Worm (Caenorhabditis elegans) whole organism, L1 larva: Measurements from ENCODE around the gene T13C5.2.

Source experiments
- C04F5.9 ChIP-seq: sonication (generic microtip); optimal IDR thresholded peaks from 2 replicates; lab custom pipeline; 2016; ENCODE audit warnings: missing genetic modification characterization, missing compliant biosample characterization
- C16A3.4 ChIP-seq: fragments of 150-350 bp; optimal IDR thresholded peaks from 2 replicates; lab custom pipeline; 2014; ENCODE audit warnings: missing biosample characterization, missing genetic modification characterization
- C34B4.2 ChIP-seq: sonication (generic microtip); optimal IDR thresholded peaks from 2 replicates; lab custom pipeline; 2017; ENCODE audit warnings: mild to moderate bottlenecking, missing genetic modification characterization, missing compliant biosample characterization
- F16B12.6 ChIP-seq: fragments of 150-350 bp; optimal IDR thresholded peaks from 2 replicates; lab custom pipeline; 2014; ENCODE audit warnings: missing biosample characterization, missing genetic modification characterization
- Y116A8C.19 ChIP-seq: sonication (generic microtip); optimal IDR thresholded peaks from 2 replicates; lab custom pipeline; 2016; ENCODE audit warnings: missing compliant biosample characterization, missing genetic modification characterization, borderline replicate concordance
- alr-1 ChIP-seq: fragments of 200-800 bp; sonication (Bioruptor generic); optimal IDR thresholded peaks from 2 replicates; lab custom pipeline; 2018; ENCODE audit warnings: borderline replicate concordance, mild to moderate bottlenecking, missing genetic modification characterization, missing compliant biosample characterization
- aly-2 ChIP-seq: fragments of 150-350 bp; optimal IDR thresholded peaks from 2 replicates; lab custom pipeline; 2014; ENCODE audit warnings: missing biosample characterization, missing genetic modification characterization
- blmp-1 ChIP-seq: fragments of 150-350 bp; optimal IDR thresholded peaks from 2 replicates; lab custom pipeline; 2014; ENCODE audit warnings: missing biosample characterization, missing genetic modification characterization
- ceh-63 ChIP-seq: fragments of 200-800 bp; sonication (Bioruptor generic); optimal IDR thresholded peaks from 2 replicates; lab custom pipeline; 2018; ENCODE audit warnings: mild to moderate bottlenecking, missing genetic modification characterization, missing compliant biosample characterization
- ceh-8 ChIP-seq: fragments of 200-800 bp; sonication (Bioruptor generic); optimal IDR thresholded peaks from 2 replicates; lab custom pipeline; 2018; ENCODE audit warnings: mild to moderate bottlenecking, missing genetic modification characterization, moderate library complexity, missing compliant biosample characterization
- ceh-90 ChIP-seq: sonication (generic microtip); optimal IDR thresholded peaks from 2 replicates; lab custom pipeline; 2016; ENCODE audit warnings: missing genetic modification characterization, missing compliant biosample characterization
- efl-1 ChIP-seq, 4 experiments: fragments of 150-350 bp; optimal IDR thresholded peaks in 3 of 4; peaks in 1 of 4; 1 replicate in 1 of 4; 2 replicates in 3 of 4; lab custom pipeline; 2014; ENCODE audit warnings: missing biosample characterization in 2 of 4, missing genetic modification characterization in 2 of 4, missing genetic modification reagents in 2 of 4
- efl-3 ChIP-seq: fragments of 200-800 bp; sonication (Bioruptor generic); optimal IDR thresholded peaks from 2 replicates; lab custom pipeline; 2018; ENCODE audit warnings: mild to moderate bottlenecking, missing genetic modification characterization, missing compliant biosample characterization
- egl-13 ChIP-seq: sonication (generic microtip); optimal IDR thresholded peaks from 2 replicates; lab custom pipeline; 2016; ENCODE audit warnings: missing genotype, missing genetic modification reagents, missing genetic modification characterization, missing compliant biosample characterization
- elt-3 ChIP-seq, 6 experiments: fragments of 150-350 bp in 1 of 6; sonication (generic microtip); optimal IDR thresholded peaks; 2 replicates each; lab custom pipeline; 2017 to 2018; ENCODE audit warnings: missing biosample characterization in 6 of 6, missing genetic modification characterization in 6 of 6, inconsistent platforms in 1 of 6
- fos-1 ChIP-seq: fragments of 150-350 bp; optimal IDR thresholded peaks from 2 replicates; lab custom pipeline; 2014; ENCODE audit warnings: missing biosample characterization, missing genetic modification characterization
- grh-1 ChIP-seq: fragments of 200-800 bp; sonication (Bioruptor generic); IDR thresholded peaks from 2 replicates; pipeline ENCODE4 v1.3.6; 2022; ENCODE audit warnings: missing genetic modification reagents, missing genetic modification characterization, missing compliant biosample characterization
- hlh-17 ChIP-seq: fragments of 200-800 bp; sonication (Bioruptor generic); optimal IDR thresholded peaks from 2 replicates; lab custom pipeline; 2018; ENCODE audit warnings: missing genetic modification characterization, mild to moderate bottlenecking, missing compliant biosample characterization, moderate library complexity, borderline replicate concordance
- hlh-4 ChIP-seq: sonication (generic microtip); optimal IDR thresholded peaks from 2 replicates; lab custom pipeline; 2016; ENCODE audit warnings: mild to moderate bottlenecking, missing genetic modification characterization, missing compliant biosample characterization
- lin-14 ChIP-seq: fragments of 200-800 bp; sonication (Bioruptor generic); optimal IDR thresholded peaks from 2 replicates; lab custom pipeline; 2018; ENCODE audit warnings: mild to moderate bottlenecking, missing genetic modification characterization, moderate library complexity, missing compliant biosample characterization
- lin-15B ChIP-seq: fragments of 150-350 bp; sonication (generic microtip); optimal IDR thresholded peaks from 3 replicates; lab custom pipeline; 2014; ENCODE audit warnings: missing biosample characterization, missing genetic modification characterization
- lin-35 ChIP-seq, 2 experiments: fragments of 150-350 bp; optimal IDR thresholded peaks; 2 replicates each; lab custom pipeline; 2014; ENCODE audit warnings: missing biosample characterization in 2 of 2, missing genetic modification characterization in 2 of 2, missing genetic modification reagents in 2 of 2
- lir-3 ChIP-seq: sonication (generic microtip); optimal IDR thresholded peaks from 2 replicates; lab custom pipeline; 2016; ENCODE audit warnings: mild to moderate bottlenecking, missing genetic modification characterization, moderate library complexity, missing compliant biosample characterization; ENCODE audit not compliant: poor library complexity
- lsy-2 ChIP-seq, 2 experiments: fragments of 150-350 bp; optimal IDR thresholded peaks; 2 replicates each; lab custom pipeline; 2014; ENCODE audit warnings: missing biosample characterization in 2 of 2, missing genetic modification characterization in 2 of 2
- mab-9 ChIP-seq: fragments of 200-800 bp; sonication (Bioruptor generic); IDR thresholded peaks from 2 replicates; pipeline ENCODE4 v1.3.6; 2022; ENCODE audit warnings: missing genetic modification reagents, missing genetic modification characterization, missing compliant biosample characterization
- mep-1 ChIP-seq: fragments of 150-350 bp; optimal IDR thresholded peaks from 2 replicates; lab custom pipeline; 2014; ENCODE audit warnings: missing biosample characterization, missing genetic modification characterization
- nhr-12 ChIP-seq: sonication (generic microtip); optimal IDR thresholded peaks from 2 replicates; lab custom pipeline; 2017; ENCODE audit warnings: missing biosample characterization, missing genetic modification characterization
- nhr-19 ChIP-seq: fragments of 200-800 bp; sonication (Bioruptor generic); conservative IDR thresholded peaks from 2 replicates; pipeline ENCODE4 v1.3.6; 2022; ENCODE audit warnings: missing genetic modification characterization, missing compliant biosample characterization
- nhr-20 ChIP-seq: sonication (generic microtip); optimal IDR thresholded peaks from 2 replicates; lab custom pipeline; 2016; ENCODE audit warnings: mild to moderate bottlenecking, missing genetic modification characterization, missing compliant biosample characterization
- nhr-28 ChIP-seq: fragments of 150-350 bp; optimal IDR thresholded peaks from 2 replicates; lab custom pipeline; 2014; ENCODE audit warnings: missing biosample characterization, missing genetic modification characterization
- nhr-71 ChIP-seq: sonication (generic microtip); optimal IDR thresholded peaks from 2 replicates; lab custom pipeline; 2016; ENCODE audit warnings: mild to moderate bottlenecking, missing genetic modification characterization, moderate library complexity, missing compliant biosample characterization
- nhr-84 ChIP-seq: sonication (generic microtip); optimal IDR thresholded peaks from 2 replicates; lab custom pipeline; 2017; ENCODE audit warnings: missing biosample characterization, missing genetic modification characterization
- nhr-85 ChIP-seq: sonication (generic microtip); peaks from one replicate; lab custom pipeline; 2016; ENCODE audit warnings: missing genetic modification characterization, inconsistent platforms, missing compliant biosample characterization
- nhr-90 ChIP-seq: sonication (generic microtip); optimal IDR thresholded peaks from 2 replicates; lab custom pipeline; 2016; ENCODE audit warnings: mild to moderate bottlenecking, missing genetic modification characterization, missing compliant biosample characterization; ENCODE audit not compliant: poor library complexity
- pag-3 ChIP-seq: sonication (generic microtip); optimal IDR thresholded peaks from 2 replicates; lab custom pipeline; 2017; ENCODE audit warnings: missing genetic modification characterization, mild to moderate bottlenecking, missing compliant biosample characterization, antibody characterized with exemption, borderline replicate concordance; ENCODE audit not compliant: insufficient read depth
- pax-3 ChIP-seq: fragments of 200-800 bp; sonication (Bioruptor generic); optimal IDR thresholded peaks from 2 replicates; lab custom pipeline; 2018; ENCODE audit warnings: mild to moderate bottlenecking, missing genetic modification characterization, moderate library complexity, missing compliant biosample characterization
- rnt-1 ChIP-seq: sonication (generic microtip); optimal IDR thresholded peaks from 2 replicates; lab custom pipeline; 2016; ENCODE audit warnings: mild to moderate bottlenecking, missing genetic modification characterization, moderate library complexity, missing compliant biosample characterization
- snu-23 ChIP-seq: sonication (generic microtip); optimal IDR thresholded peaks from 2 replicates; lab custom pipeline; 2016; ENCODE audit warnings: missing genetic modification characterization, missing compliant biosample characterization
- sox-4 ChIP-seq: sonication (generic microtip); optimal IDR thresholded peaks from 2 replicates; lab custom pipeline; 2016; ENCODE audit warnings: missing genetic modification characterization, missing compliant biosample characterization
- sptf-1 ChIP-seq: fragments of 150-350 bp; optimal IDR thresholded peaks from 2 replicates; lab custom pipeline; 2014; ENCODE audit warnings: missing biosample characterization, missing genetic modification characterization
- sup-37 ChIP-seq: fragments of 200-800 bp; sonication (Bioruptor generic); optimal IDR thresholded peaks from 2 replicates; lab custom pipeline; 2018; ENCODE audit warnings: mild to moderate bottlenecking, missing genetic modification characterization, missing compliant biosample characterization
- swsn-7 ChIP-seq: sonication (generic microtip); optimal IDR thresholded peaks from 2 replicates; lab custom pipeline; 2016; ENCODE audit warnings: missing genetic modification characterization, missing compliant biosample characterization
- tbx-2 ChIP-seq: sonication (generic microtip); optimal IDR thresholded peaks from 2 replicates; lab custom pipeline; 2016; ENCODE audit warnings: missing genetic modification characterization, missing compliant biosample characterization
- unc-86 ChIP-seq: sonication (generic microtip); optimal IDR thresholded peaks from 2 replicates; lab custom pipeline; 2016; ENCODE audit warnings: missing genetic modification characterization, missing compliant biosample characterization
- vab-15 ChIP-seq: sonication (generic microtip); optimal IDR thresholded peaks from 2 replicates; lab custom pipeline; 2017; ENCODE audit warnings: missing genotype, mild to moderate bottlenecking, missing genetic modification characterization, missing compliant biosample characterization
- xbp-1 ChIP-seq: sonication (generic microtip); optimal IDR thresholded peaks from 2 replicates; lab custom pipeline; 2016; ENCODE audit warnings: missing genetic modification characterization, missing compliant biosample characterization
- zag-1 ChIP-seq: fragments of 150-350 bp; optimal IDR thresholded peaks from 2 replicates; lab custom pipeline; 2014; ENCODE audit warnings: missing biosample characterization, missing genetic modification characterization
- zip-4 ChIP-seq: fragments of 200-800 bp; sonication (Bioruptor generic); optimal IDR thresholded peaks from 2 replicates; lab custom pipeline; 2018; ENCODE audit warnings: mild to moderate bottlenecking, missing genetic modification characterization, moderate library complexity, missing compliant biosample characterization
- ztf-4 ChIP-seq: fragments of 150-350 bp; optimal IDR thresholded peaks from 2 replicates; lab custom pipeline; 2014; ENCODE audit warnings: missing biosample characterization, missing genetic modification characterization

The T13C5.2 gene

DNA sequence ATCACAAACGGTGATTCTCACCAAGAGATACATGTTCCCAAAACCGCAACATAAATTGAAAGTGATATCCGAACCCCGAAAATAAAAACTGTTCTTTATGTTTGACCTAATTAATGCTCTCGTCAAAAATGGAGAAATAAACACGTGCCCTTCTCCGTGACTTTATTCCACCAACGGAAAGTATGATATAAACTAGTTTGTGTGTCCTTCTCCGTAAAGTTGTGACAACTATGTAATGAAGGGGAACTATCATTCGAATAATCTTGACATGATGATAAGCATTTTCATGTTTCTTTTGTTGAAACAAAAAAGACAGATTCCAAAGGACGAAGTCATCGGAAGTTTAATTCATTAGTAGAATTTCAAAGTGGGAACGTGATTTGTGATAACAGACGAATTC lies 16.7 kb downstream of the T13C5.2 start (continued):
- no peak for TF ChIP-seq C34B4.2 (tag; lab: Kevin White, UChicago)
- no peak for TF ChIP-seq nhr-28 (tag; lab: Kevin White, UChicago)
- TF ChIP-seq blmp-1: peak; percentile 83
- no peak for TF ChIP-seq fos-1 (tag; lab: Kevin White, UChicago)
- TF ChIP-seq efl-1 (optimal IDR thresholded peaks at IDR 0.05; lab: Kevin White, UChicago): no peak
- TF ChIP-seq efl-1 (GFP tag; optimal IDR thresholded peaks at IDR 0.05 in 1 of 2; lab: Kevin White, UChicago): no peak
- TF ChIP-seq hlh-17 (GFP tag; lab: Kevin White, UChicago): no peak
- TF ChIP-seq nhr-90 (tag; lab: Kevin White, UChicago): peak; percentile 32
- TF ChIP-seq Y116A8C.19 (tag; lab: Kevin White, UChicago): no peak
- no peak for TF ChIP-seq pax-3 (tag; lab: Kevin White, UChicago)
- 0 out of 2 replicates have a peak, but pooled peaks have one; percentile 20 for TF ChIP-seq grh-1
- TF ChIP-seq nhr-19 (GFP tag; lab: Robert Waterston, UW): peak; percentile 26
- peak in 2 of 6 experiments; percentile 59 to 87 for TF ChIP-seq elt-3 (tag; optimal IDR thresholded peaks at IDR 0.05; lab: Kevin White, UChicago)
- no peak for TF ChIP-seq hlh-4 (tag; lab: Kevin White, UChicago)
- TF ChIP-seq F16B12.6 (tag; lab: Kevin White, UChicago): no peak
- no peak for TF ChIP-seq ceh-8
- TF ChIP-seq tbx-2 (tag; lab: Kevin White, UChicago): peak; percentile 17
- TF ChIP-seq zip-4 (GFP tag; lab: Kevin White, UChicago): no peak
- no peak for TF ChIP-seq sup-37 (GFP tag; lab: Kevin White, UChicago)
- no peak for TF ChIP-seq nhr-84 (tag; lab: Kevin White, UChicago)
- TF ChIP-seq C04F5.9 (tag; lab: Kevin White, UChicago): no peak
- TF ChIP-seq egl-13 (tag; lab: Kevin White, UChicago): no peak
- TF ChIP-seq zag-1 (tag; lab: Kevin White, UChicago): no peak
- no peak for TF ChIP-seq sox-4 (tag; lab: Kevin White, UChicago)
- TF ChIP-seq ztf-4 (tag; lab: Kevin White, UChicago): peak; percentile 30
- no peak for TF ChIP-seq ceh-63 (GFP tag; lab: Kevin White, UChicago)
- no peak for TF ChIP-seq xbp-1
- TF ChIP-seq sptf-1 (tag; lab: Kevin White, UChicago): no peak
- no peak for TF ChIP-seq ceh-90 (tag; lab: Kevin White, UChicago)
- TF ChIP-seq mab-9: no peak
- no peak for TF ChIP-seq aly-2

DNA sequence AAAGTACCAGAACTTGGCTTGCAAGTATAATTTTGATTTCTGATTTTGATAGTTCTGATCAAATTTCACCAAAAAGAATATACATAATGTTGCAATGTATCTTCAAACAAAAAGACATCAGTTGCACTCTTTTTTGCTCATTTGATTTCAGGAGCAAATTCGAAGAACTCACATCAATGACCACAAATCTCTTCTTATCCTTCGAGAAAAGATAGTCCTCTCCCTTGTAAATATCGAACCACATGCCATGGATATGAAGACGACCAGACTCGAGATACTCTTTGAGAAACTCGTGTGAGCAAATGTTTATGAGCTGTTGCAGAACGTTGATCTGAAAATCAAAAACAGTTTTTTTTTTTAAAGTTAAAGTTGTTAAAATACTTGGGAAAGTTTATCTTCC lies 18.0 kb downstream of the T13C5.2 start:
- TF ChIP-seq nhr-19 (GFP tag; lab: Robert Waterston, UW) (peak; percentile 55), alr-1 (tag; lab: Kevin White, UChicago) (no peak), pax-3 (tag; lab: Kevin White, UChicago) (no peak), nhr-12 (tag; lab: Kevin White, UChicago) (no peak), xbp-1 (no peak), pag-3 (tag; lab: Kevin White, UChicago) (no peak), egl-13 (tag; lab: Kevin White, UChicago) (no peak), snu-23 (peak; percentile 49), lin-14 (GFP tag; lab: Kevin White, UChicago) (peak; percentile 28), sptf-1 (tag; lab: Kevin White, UChicago) (no peak), rnt-1 (tag; lab: Kevin White, UChicago) (peak; percentile 56), vab-15 (tag; lab: Kevin White, UChicago) (no peak), ztf-4 (tag; lab: Kevin White, UChicago) (peak; percentile 25), nhr-90 (tag; lab: Kevin White, UChicago) (no peak), swsn-7 (peak; percentile 13), efl-1 (optimal IDR thresholded peaks at IDR 0.05; lab: Kevin White, UChicago) (no peak), efl-1 (GFP tag; optimal IDR thresholded peaks at IDR 0.05 in 1 of 2; lab: Kevin White, UChicago) (no peak), efl-3 (GFP tag; lab: Kevin White, UChicago) (no peak), lir-3 (no peak), lsy-2 (tag; optimal IDR thresholded peaks at IDR 0.05; lab: Kevin White, UChicago) (peak in 1 of 2 experiments; percentile 29), lin-15B (tag; lab: Kevin White, UChicago) (no peak), nhr-85 (tag; lab: Kevin White, UChicago) (no peak), mep-1 (tag; lab: Kevin White, UChicago) (peak; percentile 0), fos-1 (tag; lab: Kevin White, UChicago) (no peak), nhr-71 (tag; lab: Kevin White, UChicago) (peak; percentile 75), nhr-20 (tag; lab: Kevin White, UChicago) (peak; percentile 11), blmp-1 (no peak), hlh-17 (GFP tag; lab: Kevin White, UChicago) (no peak), lin-35 (GFP tag; optimal IDR thresholded peaks at IDR 0.05; lab: Kevin White, UChicago) (no peak), C16A3.4 (tag; lab: Kevin White, UChicago) (no peak), aly-2 (no peak), unc-86 (tag; lab: Kevin White, UChicago) (no peak)
